Fruit fly (Drosophila melanogaster) whole organism, adult: ENCODE measurements around the gene ND-B18.

Experiments
- CG7101 ChIP-seq: fragments of 200-800 bp; sonication (Bioruptor generic); optimal IDR thresholded peaks from 2 replicates; lab custom pipeline; 2018; ENCODE audit warnings: missing biosample characterization, mild to moderate bottlenecking, missing genetic modification characterization, moderate library complexity
- Clk ChIP-seq: fragments of 200-800 bp; sonication (Bioruptor generic); optimal IDR thresholded peaks from 2 replicates; lab custom pipeline; 2017; ENCODE audit warnings: missing biosample characterization, missing genetic modification characterization
- bab1 ChIP-seq: fragments of 200-800 bp; sonication (Bioruptor generic); optimal IDR thresholded peaks from 3 replicates; lab custom pipeline; 2019; ENCODE audit warnings: missing biosample characterization, mild to moderate bottlenecking, missing genetic modification characterization, moderate library complexity

dm6 chrX:15024728-15025127 lies 38.8 kb upstream of the ND-B18 start:
- no peak for TF ChIP-seq bab1 (GFP tag; lab: Kevin White, UChicago)
- no peak for TF ChIP-seq CG7101 (tag; lab: Kevin White, UChicago)
- TF ChIP-seq Clk = no peak
